Worm (Caenorhabditis elegans): Measurements from ENCODE around the gene R08C7.5.

R08C7.5 gene

DNA sequence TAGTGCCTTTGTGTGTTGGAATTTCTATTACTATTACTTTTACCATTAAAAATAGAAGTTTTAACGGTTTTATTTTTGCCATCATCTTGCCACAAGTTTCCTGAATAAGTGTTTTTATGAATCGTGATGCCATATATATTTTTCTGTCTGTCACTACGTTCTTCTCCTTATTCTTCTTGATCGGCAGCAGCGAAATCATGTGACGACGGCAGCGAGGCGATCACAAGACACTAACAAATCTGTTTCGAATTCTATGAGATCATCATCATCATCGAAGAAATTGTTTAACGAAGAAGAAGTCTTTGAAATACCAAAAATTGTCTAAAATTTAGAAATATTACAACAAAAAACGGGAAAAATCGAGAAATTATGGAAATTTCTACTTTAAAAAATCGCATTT lies 27.6 kb upstream of the R08C7.5 start:
- TF ChIP-seq nfya-1 (tag; optimal IDR thresholded peaks at IDR 0.05; ENCODE audit: insufficient read depth) (peak; percentile 14), nhr-11 (tag; optimal IDR thresholded peaks at IDR 0.05) (no peak), nhr-23 (tag; optimal IDR thresholded peaks at IDR 0.05) (peak; percentile 61), nhr-43 (tag; optimal IDR thresholded peaks at IDR 0.05; ENCODE audit: poor library complexity, severe bottlenecking) (peak; percentile 49), lin-39 (tag; optimal IDR thresholded peaks at IDR 0.05) (no peak), nhr-25 (tag; optimal IDR thresholded peaks at IDR 0.05) (peak; percentile 75), ama-1 (optimal IDR thresholded peaks at IDR 0.05) (peak; percentile 14)

DNA sequence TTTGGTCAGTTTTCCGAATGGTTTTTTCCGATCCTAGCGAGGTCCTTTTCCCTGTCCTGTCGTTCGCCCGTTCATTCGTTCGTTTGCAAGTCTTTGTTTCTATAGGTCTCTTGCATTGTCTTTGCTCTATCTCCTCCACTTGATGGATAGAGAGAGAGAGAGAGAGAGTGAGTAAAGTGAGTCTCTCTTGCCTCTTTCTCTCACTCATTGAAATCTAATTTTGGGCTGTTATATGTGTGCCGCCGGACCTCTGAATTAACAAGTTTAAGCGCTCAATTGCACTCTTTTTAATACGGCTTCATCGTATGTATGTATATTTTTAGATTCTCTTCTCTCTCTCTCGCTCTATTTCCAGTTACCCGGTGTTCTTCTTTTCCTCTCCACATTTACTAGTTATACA lies 26.2 kb upstream of the R08C7.5 start:
- TF ChIP-seq nhr-77 (tag; optimal IDR thresholded peaks at IDR 0.05) (no peak), nfya-1 (tag; optimal IDR thresholded peaks at IDR 0.05; ENCODE audit: insufficient read depth) (peak; percentile 35), lin-15B (tag; optimal IDR thresholded peaks at IDR 0.05) (no peak), ceh-28 (tag; optimal IDR thresholded peaks at IDR 0.05) (no peak), R02D3.7 (tag; optimal IDR thresholded peaks at IDR 0.05) (no peak), ztf-4 (tag; optimal IDR thresholded peaks at IDR 0.05) (peak; percentile 37), pha-4 (tag; optimal IDR thresholded peaks at IDR 0.05) (peak; percentile 2), elt-3 (tag; optimal IDR thresholded peaks at IDR 0.05) (no peak)

DNA sequence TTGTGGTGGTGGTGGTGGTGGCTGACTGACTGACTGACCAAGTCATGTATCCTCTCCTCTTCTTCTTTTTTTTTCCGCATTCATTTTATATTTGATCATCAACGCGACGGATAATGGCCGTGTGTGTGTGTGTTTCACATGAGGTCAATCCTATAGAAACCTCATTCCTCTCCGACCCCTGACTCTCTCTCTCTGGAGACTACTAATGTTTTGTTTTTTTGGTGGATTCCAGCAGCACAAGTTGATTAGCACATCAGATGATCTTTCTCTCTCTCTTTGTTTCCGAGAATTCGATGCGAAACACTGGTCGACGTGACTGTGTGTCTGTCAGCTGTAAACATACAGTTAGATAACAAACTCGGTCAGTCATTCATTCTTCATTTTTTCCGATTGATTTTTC lies 24.9 kb upstream of the R08C7.5 start, which contains the start of gene Y24D9A.7:
Gene Y24D9A.7, minus strand, starts transcription at position 46 of the 400 bp plus-strand sequence.
- TF ChIP-seq fkh-10 (GFP tag; optimal IDR thresholded peaks at IDR 0.05): no peak
- TF ChIP-seq fos-1 (tag; optimal IDR thresholded peaks at IDR 0.05): no peak
- TF ChIP-seq ztf-4 (tag; optimal IDR thresholded peaks at IDR 0.05): no peak
- TF ChIP-seq elt-3 (tag; optimal IDR thresholded peaks at IDR 0.05): no peak
- no peak for TF ChIP-seq mml-1 (tag; optimal IDR thresholded peaks at IDR 0.05)
- peak; percentile 33 for TF ChIP-seq pha-4 (tag; optimal IDR thresholded peaks at IDR 0.05)
- TF ChIP-seq ceh-28 (tag; optimal IDR thresholded peaks at IDR 0.05): no peak
- TF ChIP-seq skn-1 (tag; optimal IDR thresholded peaks at IDR 0.05): no peak
- peak; percentile 42 for TF ChIP-seq nhr-23 (tag; optimal IDR thresholded peaks at IDR 0.05)
- TF ChIP-seq lsy-12 (tag; optimal IDR thresholded peaks at IDR 0.05): peak; percentile 5
- no peak for TF ChIP-seq elt-1 (tag; optimal IDR thresholded peaks at IDR 0.05)
- TF ChIP-seq ceh-82 (tag; optimal IDR thresholded peaks at IDR 0.05): no peak
- no peak for TF ChIP-seq egl-27 (tag; optimal IDR thresholded peaks at IDR 0.05)
- peak; percentile 45 for TF ChIP-seq lin-39 (tag; optimal IDR thresholded peaks at IDR 0.05)
- peak; percentile 78 for TF ChIP-seq egl-5 (tag; optimal IDR thresholded peaks at IDR 0.05)
- no peak for TF ChIP-seq ama-1 (optimal IDR thresholded peaks at IDR 0.05)
- no peak for TF ChIP-seq unc-62 (GFP tag; optimal IDR thresholded peaks at IDR 0.05)
- no peak for TF ChIP-seq jun-1 (tag; optimal IDR thresholded peaks at IDR 0.05)
- peak; percentile 24 for TF ChIP-seq elt-2 (tag; optimal IDR thresholded peaks at IDR 0.05)
- no peak for TF ChIP-seq fkh-2 (tag; optimal IDR thresholded peaks at IDR 0.05)
- peak; percentile 66 for TF ChIP-seq nhr-43 (tag; optimal IDR thresholded peaks at IDR 0.05; ENCODE audit: poor library complexity, severe bottlenecking)
- TF ChIP-seq unc-39 (tag; optimal IDR thresholded peaks at IDR 0.05): no peak
- TF ChIP-seq daf-12 (tag; optimal IDR thresholded peaks at IDR 0.05): no peak
- TF ChIP-seq hmg-11 (tag; optimal IDR thresholded peaks at IDR 0.05): no peak
- TF ChIP-seq sea-2 (GFP tag; optimal IDR thresholded peaks at IDR 0.05): no peak
- no peak for TF ChIP-seq aly-2 (tag; optimal IDR thresholded peaks at IDR 0.05)
- no peak for TF ChIP-seq lin-15B (tag; optimal IDR thresholded peaks at IDR 0.05)
- no peak for TF ChIP-seq nhr-12 (tag; optimal IDR thresholded peaks at IDR 0.05)
- peak; percentile 19 for TF ChIP-seq nfya-1 (tag; optimal IDR thresholded peaks at IDR 0.05; ENCODE audit: insufficient read depth)
- TF ChIP-seq nhr-67 (tag; optimal IDR thresholded peaks at IDR 0.05): no peak
- no peak for TF ChIP-seq ztf-11 (tag; optimal IDR thresholded peaks at IDR 0.05)
- TF ChIP-seq ZK546.5 (tag; optimal IDR thresholded peaks at IDR 0.05): no peak
- TF ChIP-seq nhr-77 (tag; optimal IDR thresholded peaks at IDR 0.05): no peak
- no peak for TF ChIP-seq eor-1 (tag; optimal IDR thresholded peaks at IDR 0.05)
- no peak for TF ChIP-seq tbx-2 (tag; optimal IDR thresholded peaks at IDR 0.05)
- TF ChIP-seq ceh-16 (tag; optimal IDR thresholded peaks at IDR 0.05): no peak
- no peak for TF ChIP-seq nhr-11 (tag; optimal IDR thresholded peaks at IDR 0.05)
- no peak for TF ChIP-seq zag-1 (tag; optimal IDR thresholded peaks at IDR 0.05)
- no peak for TF ChIP-seq snpc-4 (tag; optimal IDR thresholded peaks at IDR 0.05)
- TF ChIP-seq nhr-25 (tag; optimal IDR thresholded peaks at IDR 0.05): no peak
- peak; percentile 8 for TF ChIP-seq pqm-1 (tag; optimal IDR thresholded peaks at IDR 0.05)
- TF ChIP-seq mdl-1 (tag; optimal IDR thresholded peaks at IDR 0.05): no peak
- no peak for TF ChIP-seq nhr-28 (tag; optimal IDR thresholded peaks at IDR 0.05)
- no peak for TF ChIP-seq nhr-237 (tag; optimal IDR thresholded peaks at IDR 0.05)
- no peak for TF ChIP-seq nhr-76 (tag; optimal IDR thresholded peaks at IDR 0.05)
- TF ChIP-seq R02D3.7 (tag; optimal IDR thresholded peaks at IDR 0.05): no peak
- no peak for TF ChIP-seq ceh-9 (tag; optimal IDR thresholded peaks at IDR 0.05)

All from whole organism, L3 larva.